Fruit fly (Drosophila melanogaster) whole organism: Measurements from ENCODE around the gene fok.

Experiments
- CG8478 ChIP-seq: fragments of >200 bp; optimal IDR thresholded peaks from 2 replicates; lab custom pipeline; 2018; ENCODE audit warnings: inconsistent platforms
- Dll ChIP-seq: fragments of >200 bp; optimal IDR thresholded peaks from 2 replicates; lab custom pipeline; 2017
- pan ChIP-seq: fragments of >200 bp; optimal IDR thresholded peaks from 2 replicates; lab custom pipeline; 2017
- psq ChIP-seq: fragments of >200 bp; optimal IDR thresholded peaks from 2 replicates; lab custom pipeline; 2017
- usp ChIP-seq: fragments of >200 bp; optimal IDR thresholded peaks from 2 replicates; lab custom pipeline; 2017; ENCODE audit warnings: missing biosample characterization, missing genetic modification characterization, mixed read lengths

- TF ChIP-seq pan (lab: Kevin White, UChicago) (no peak), Dll (lab: Kevin White, UChicago) (no peak), psq (no peak), usp (GFP tag; lab: Kevin White, UChicago) (no peak), CG8478 (lab: Kevin White, UChicago) (no peak)
Measured at dm6 chr2L:20106595-20106994, 21.7 kb upstream of the fok start.
